Fruit fly (Drosophila melanogaster) whole organism, embryonic: ENCODE data around the gene CG7430.

ENCODE experiments used
- Antp ChIP-seq: fragments of 200-800 bp; sonication (Bioruptor generic); optimal IDR thresholded peaks from 3 replicates; lab custom pipeline; 2016; ENCODE audit warnings: missing biosample characterization, missing genetic modification characterization
- CG10267 ChIP-seq: fragments of 200-800 bp; sonication (Bioruptor generic); optimal IDR thresholded peaks from 2 replicates; lab custom pipeline; 2018; ENCODE audit warnings: missing biosample characterization, mild to moderate bottlenecking, missing genetic modification characterization, moderate library complexity
- CG11247 ChIP-seq: fragments of 200-800 bp; sonication (Bioruptor generic); IDR thresholded peaks from 2 replicates; pipeline ENCODE4 v1.3.6; 2022; ENCODE audit warnings: missing biosample characterization, missing genetic modification characterization
- CG12155 ChIP-seq: fragments of 200-800 bp; sonication (Bioruptor generic); optimal IDR thresholded peaks from 3 replicates; lab custom pipeline; 2016; ENCODE audit warnings: missing biosample characterization, missing genetic modification characterization
- CG13424 ChIP-seq: fragments of 200-800 bp; sonication (Bioruptor generic); optimal IDR thresholded peaks from 2 replicates; lab custom pipeline; 2019; ENCODE audit warnings: missing biosample characterization, mild to moderate bottlenecking, missing genetic modification characterization, moderate library complexity
- CG1602 ChIP-seq: fragments of 200-800 bp; sonication (Bioruptor generic); optimal IDR thresholded peaks from 3 replicates; lab custom pipeline; 2016; ENCODE audit warnings: missing biosample characterization, missing genetic modification characterization
- CG1603 ChIP-seq: fragments of 200-800 bp; sonication (Bioruptor generic); optimal IDR thresholded peaks from 2 replicates; lab custom pipeline; 2019; ENCODE audit warnings: missing biosample characterization, mild to moderate bottlenecking, missing genetic modification characterization, moderate library complexity
- CG18011 ChIP-seq: fragments of 200-800 bp; sonication (Bioruptor generic); optimal IDR thresholded peaks from 2 replicates; lab custom pipeline; 2017; ENCODE audit warnings: missing biosample characterization, missing genetic modification characterization, mild to moderate bottlenecking, moderate library complexity, missing genotype
- CG18476 ChIP-seq: fragments of 200-800 bp; sonication (Bioruptor generic); optimal IDR thresholded peaks from 2 replicates; lab custom pipeline; 2016; ENCODE audit warnings: missing biosample characterization, mild to moderate bottlenecking, missing genetic modification characterization
- CG2712 ChIP-seq: fragments of 200-800 bp; optimal IDR thresholded peaks from 3 replicates; lab custom pipeline; 2019; ENCODE audit warnings: missing biosample characterization, mild to moderate bottlenecking, missing genetic modification characterization, moderate library complexity
- CG31441 ChIP-seq: fragments of 200-800 bp; sonication (Bioruptor generic); IDR thresholded peaks from 2 replicates; pipeline ENCODE4 v1.3.6; 2022; ENCODE audit warnings: missing biosample characterization, missing genetic modification characterization
- CG32767 ChIP-seq: fragments of 200-800 bp; sonication (Bioruptor generic); IDR thresholded peaks from 2 replicates; pipeline ENCODE4 v1.3.6; 2022; ENCODE audit warnings: missing biosample characterization, missing genetic modification characterization
- CG3726 ChIP-seq: fragments of 200-800 bp; sonication (Bioruptor generic); IDR thresholded peaks from 3 replicates; pipeline ENCODE4, ENCODE4 v1.3.6; 2022; ENCODE audit warnings: missing biosample characterization, missing genetic modification characterization
- CG3847 ChIP-seq: fragments of 200-800 bp; sonication (Bioruptor generic); IDR thresholded peaks from 2 replicates; pipeline ENCODE4 v1.3.6; 2022; ENCODE audit warnings: missing biosample characterization, missing genetic modification characterization
- CG4282 ChIP-seq: fragments of 200-800 bp; sonication (Bioruptor generic); optimal IDR thresholded peaks from 2 replicates; lab custom pipeline; 2016; ENCODE audit warnings: missing biosample characterization, missing genetic modification characterization
- CG7839 ChIP-seq: fragments of 200-800 bp; sonication (Bioruptor generic); optimal IDR thresholded peaks from 3 replicates; lab custom pipeline; 2018; ENCODE audit warnings: missing biosample characterization, mild to moderate bottlenecking, missing genetic modification characterization, moderate library complexity
- CG8281 ChIP-seq: fragments of 200-800 bp; sonication (Bioruptor generic); optimal IDR thresholded peaks from 2 replicates; lab custom pipeline; 2018; ENCODE audit warnings: missing biosample characterization, mild to moderate bottlenecking, missing genetic modification characterization, moderate library complexity
- CG9215 ChIP-seq: fragments of 200-800 bp; sonication (Bioruptor generic); IDR thresholded peaks from 2 replicates; pipeline ENCODE4 v1.3.6; 2022; ENCODE audit warnings: missing biosample characterization, missing genetic modification characterization
- Dref ChIP-seq: fragments of 200-800 bp; sonication (Bioruptor generic); IDR thresholded peaks from 2 replicates; pipeline ENCODE4 v1.3.6; 2022; ENCODE audit warnings: missing biosample characterization, missing genetic modification characterization
- E2f1 ChIP-seq: fragments of 200-800 bp; sonication (Bioruptor generic); IDR thresholded peaks from 2 replicates; pipeline ENCODE4 v1.3.6; 2022; ENCODE audit warnings: missing biosample characterization, missing genetic modification characterization
- ERR ChIP-seq: fragments of 200-800 bp; sonication (Bioruptor generic); optimal IDR thresholded peaks from 2 replicates; lab custom pipeline; 2016; ENCODE audit warnings: missing biosample characterization, missing genetic modification characterization
- Gug ChIP-seq: fragments of 200-800 bp; sonication (Bioruptor generic); IDR thresholded peaks from 4 replicates; pipeline ENCODE4 v1.3.6; 2022; ENCODE audit warnings: missing biosample characterization, missing genetic modification characterization
- HmgD ChIP-seq: fragments of 200-800 bp; sonication (Bioruptor generic); optimal IDR thresholded peaks from 3 replicates; lab custom pipeline; 2016; ENCODE audit warnings: missing biosample characterization, missing genetic modification characterization
- Hr3 ChIP-seq: fragments of 200-800 bp; sonication (Bioruptor generic); optimal IDR thresholded peaks from 3 replicates; lab custom pipeline; 2016; ENCODE audit warnings: missing biosample characterization, missing genetic modification characterization
- Myb ChIP-seq: fragments of 200-800 bp; sonication (Bioruptor generic); optimal IDR thresholded peaks from 2 replicates; lab custom pipeline; 2016; ENCODE audit warnings: missing biosample characterization, missing genetic modification characterization
- Optix ChIP-seq: fragments of 200-800 bp; sonication (Bioruptor generic); IDR thresholded peaks from 3 replicates; pipeline ENCODE4 v1.3.6; 2022; ENCODE audit warnings: missing biosample characterization, missing genetic modification characterization
- Ptx1 ChIP-seq: fragments of 200-800 bp; sonication (Bioruptor generic); IDR thresholded peaks from 2 replicates; pipeline ENCODE4 v1.3.6; 2022; ENCODE audit warnings: missing biosample characterization, missing genetic modification characterization
- ash1 ChIP-seq: fragments of 200-800 bp; sonication (Bioruptor generic); optimal IDR thresholded peaks from 2 replicates; lab custom pipeline; 2018; ENCODE audit warnings: missing biosample characterization, mild to moderate bottlenecking, missing genetic modification characterization
- chif ChIP-seq, 2 experiments: fragments of 200-800 bp; sonication (Bioruptor generic); optimal IDR thresholded peaks; 3 replicates each; lab custom pipeline; 2016; ENCODE audit warnings: missing biosample characterization in 2 of 2, missing genetic modification characterization in 2 of 2
- corto ChIP-seq: fragments of 200-800 bp; sonication (Bioruptor generic); optimal IDR thresholded peaks from 2 replicates; lab custom pipeline; 2016; ENCODE audit warnings: missing biosample characterization, mild to moderate bottlenecking, missing genetic modification characterization, moderate library complexity
- crc ChIP-seq: fragments of 200-800 bp; sonication (Bioruptor generic); optimal IDR thresholded peaks from 2 replicates; lab custom pipeline; 2016; ENCODE audit warnings: missing biosample characterization, missing genetic modification characterization
- dan ChIP-seq: fragments of 200-800 bp; sonication (Bioruptor generic); IDR thresholded peaks from 2 replicates; pipeline ENCODE4 v1.3.6; 2022; ENCODE audit warnings: missing biosample characterization, missing genetic modification characterization
- eve ChIP-seq, 2 experiments: fragments of >200 bp; optimal IDR thresholded peaks; 2 replicates each; lab custom pipeline; 2017; ENCODE audit warnings: missing biosample characterization in 2 of 2, missing genetic modification characterization in 2 of 2
- eyg ChIP-seq: fragments of 200-800 bp; sonication (Bioruptor generic); optimal IDR thresholded peaks from 3 replicates; lab custom pipeline; 2016; ENCODE audit warnings: missing biosample characterization, missing genetic modification characterization
- fd64A ChIP-seq: fragments of 200-800 bp; sonication (Bioruptor generic); optimal IDR thresholded peaks from 3 replicates; lab custom pipeline; 2018; ENCODE audit warnings: missing biosample characterization, mild to moderate bottlenecking, missing genetic modification characterization
- ftz-f1 ChIP-seq: fragments of 200-800 bp; sonication (Bioruptor generic); optimal IDR thresholded peaks from 2 replicates; lab custom pipeline; 2016; ENCODE audit warnings: missing biosample characterization, missing genetic modification characterization
- gfzf ChIP-seq: fragments of 200-800 bp; sonication (Bioruptor generic); optimal IDR thresholded peaks from 2 replicates; lab custom pipeline; 2016; ENCODE audit warnings: missing biosample characterization, mild to moderate bottlenecking, missing genetic modification characterization, moderate library complexity
- ind ChIP-seq: fragments of 200-800 bp; sonication (Bioruptor generic); optimal IDR thresholded peaks from 3 replicates; lab custom pipeline; 2016; ENCODE audit warnings: missing biosample characterization, missing genetic modification characterization
- inv ChIP-seq: fragments of 200-800 bp; sonication (Bioruptor generic); IDR thresholded peaks from 2 replicates; pipeline ENCODE4 v1.3.6; 2022; ENCODE audit warnings: missing biosample characterization, missing genetic modification characterization; ENCODE audit not compliant: partially characterized antibody
- kay ChIP-seq: fragments of 200-800 bp; sonication (Bioruptor generic); optimal IDR thresholded peaks from 2 replicates; lab custom pipeline; 2016; ENCODE audit warnings: missing biosample characterization, missing genetic modification characterization
- lov ChIP-seq, 2 experiments: fragments of 200-800 bp in 1 of 2; fragments of >200 bp in 1 of 2; sonication (Bioruptor generic) in 1 of 2; IDR thresholded peaks in 1 of 2; optimal IDR thresholded peaks in 1 of 2; 2 replicates in 1 of 2; 3 replicates in 1 of 2; pipeline versions ENCODE4 v1.3.6 to Lab custom; 2017 to 2022; ENCODE audit warnings: missing biosample characterization in 1 of 2, missing genetic modification characterization in 1 of 2
- psq ChIP-seq: fragments of 200-800 bp; sonication (Bioruptor generic); optimal IDR thresholded peaks from 2 replicates; lab custom pipeline; 2017; ENCODE audit warnings: missing biosample characterization, missing genetic modification characterization
- salm ChIP-seq: fragments of 200-800 bp; sonication (Bioruptor generic); optimal IDR thresholded peaks from 2 replicates; lab custom pipeline; 2018; ENCODE audit warnings: missing biosample characterization, mild to moderate bottlenecking, missing genetic modification characterization
- schlank ChIP-seq: fragments of 200-800 bp; sonication (Bioruptor generic); optimal IDR thresholded peaks from 2 replicates; lab custom pipeline; 2018; ENCODE audit warnings: missing biosample characterization, mild to moderate bottlenecking, missing genetic modification characterization
- scrt ChIP-seq: fragments of 200-800 bp; sonication (Bioruptor generic); optimal IDR thresholded peaks from 2 replicates; lab custom pipeline; 2018; ENCODE audit warnings: missing biosample characterization, mild to moderate bottlenecking, missing genetic modification characterization, moderate library complexity
- sima ChIP-seq: fragments of 200-800 bp; sonication (Bioruptor generic); optimal IDR thresholded peaks from 2 replicates; lab custom pipeline; 2016; ENCODE audit warnings: missing biosample characterization, missing genetic modification characterization
- sug ChIP-seq: fragments of 200-800 bp; optimal IDR thresholded peaks from 2 replicates; lab custom pipeline; 2019; ENCODE audit warnings: missing biosample characterization, mild to moderate bottlenecking, missing genetic modification characterization, moderate library complexity
- toy ChIP-seq: fragments of 200-800 bp; sonication (Bioruptor generic); IDR thresholded peaks from 2 replicates; pipeline ENCODE4 v1.3.6; 2022; ENCODE audit warnings: missing biosample characterization, missing genetic modification characterization
- z ChIP-seq: fragments of 200-800 bp; sonication (Bioruptor generic); IDR thresholded peaks from 3 replicates; pipeline ENCODE4 v1.3.6; 2022; ENCODE audit warnings: missing biosample characterization, missing genetic modification characterization

Gene CG7430

dm6 chr3L:17856655-17857479, 10.2 kb downstream of the CG7430 start, which contains the start of gene CG5535 (continued):
- peak; percentile 42 for TF ChIP-seq CG18476 (GFP tag; lab: Kevin White, UChicago)
- TF ChIP-seq CG7839 (tag; lab: Kevin White, UChicago): peak; percentile 90
- TF ChIP-seq fd64A (GFP tag; lab: Kevin White, UChicago): no peak
- peak; percentile 43 for TF ChIP-seq scrt (GFP tag; lab: Kevin White, UChicago)
- peak; percentile 60 for TF ChIP-seq ind (GFP tag; lab: Kevin White, UChicago)
- no peak for TF ChIP-seq dan
- TF ChIP-seq z: no peak
- no peak; the same call in 1 of the 2 replicates for TF ChIP-seq toy (GFP tag; lab: Robert Waterston, UW)
- no peak for TF ChIP-seq ftz-f1 (GFP tag; lab: Kevin White, UChicago)
- TF ChIP-seq CG10267: peak; percentile 77
- TF ChIP-seq CG18011 (GFP tag; lab: Kevin White, UChicago): peak; percentile 61
- TF ChIP-seq inv (GFP tag; lab: Robert Waterston, UW): no peak
- peak; percentile 47 for TF ChIP-seq ERR
- TF ChIP-seq CG32767 (GFP tag; lab: Robert Waterston, UW): 0 out of 2 replicates have a peak, but pooled peaks have one; percentile 15
- peak; percentile 59 for TF ChIP-seq CG8281 (tag; lab: Kevin White, UChicago)
- TF ChIP-seq HmgD: no peak
- TF ChIP-seq chif (GFP tag; optimal IDR thresholded peaks at IDR 0.05; lab: Kevin White, UChicago): peak in 1 of 2 experiments; percentile 41
- TF ChIP-seq CG13424 (tag; lab: Kevin White, UChicago): peak; percentile 91
- TF ChIP-seq Gug (GFP tag; lab: Robert Waterston, UW): peak; percentile 82
- TF ChIP-seq sima (GFP tag; lab: Kevin White, UChicago): no peak
- TF ChIP-seq sug (tag; lab: Kevin White, UChicago): peak; percentile 71
- TF ChIP-seq CG4282 (GFP tag; lab: Kevin White, UChicago): no peak
- TF ChIP-seq Hr3: peak; percentile 85
- TF ChIP-seq CG9215 (GFP tag; lab: Robert Waterston, UW): peak; percentile 58
- TF ChIP-seq CG31441: peak; percentile 89
- TF ChIP-seq eve (GFP tag; optimal IDR thresholded peaks at IDR 0.05; lab: Kevin White, UChicago): no peak
- peak; percentile 24 for TF ChIP-seq CG11247 (GFP tag; lab: Robert Waterston, UW)
- peak; percentile 84 for TF ChIP-seq CG1603
- peak; percentile 65 for TF ChIP-seq schlank (tag; lab: Kevin White, UChicago)
- TF ChIP-seq salm (tag; lab: Kevin White, UChicago): peak; percentile 60
- TF ChIP-seq CG12155 (GFP tag; lab: Kevin White, UChicago): peak; percentile 61
- TF ChIP-seq ash1 (GFP tag; lab: Kevin White, UChicago): no peak
- TF ChIP-seq crc (GFP tag; lab: Kevin White, UChicago): peak; percentile 28
- TF ChIP-seq Myb: peak; percentile 24
- peak; percentile 60 for TF ChIP-seq Ptx1 (GFP tag; lab: Robert Waterston, UW)
- no peak for TF ChIP-seq corto (GFP tag; lab: Kevin White, UChicago)
- peak; percentile 70 for TF ChIP-seq CG1602 (GFP tag; lab: Kevin White, UChicago)
- TF ChIP-seq kay: peak; percentile 37
- TF ChIP-seq Optix: peak; percentile 28; the same call in 2 of the 3 replicates
- TF ChIP-seq psq (GFP tag; lab: Kevin White, UChicago): peak; percentile 36
- TF ChIP-seq lov (optimal IDR thresholded peaks at IDR 0.05; lab: Kevin White, UChicago): no peak
- peak; percentile 82; the same call in 2 of the 3 replicates for TF ChIP-seq lov (GFP tag; IDR thresholded peaks at IDR 0.05; lab: Robert Waterston, UW)
- no peak; the same call in 2 of the 3 replicates for TF ChIP-seq CG3726 (GFP tag; lab: Robert Waterston, UW)
- TF ChIP-seq E2f1 (GFP tag; lab: Robert Waterston, UW): peak; percentile 59
- TF ChIP-seq gfzf (GFP tag; lab: Kevin White, UChicago): no peak
- no peak for TF ChIP-seq Dref (GFP tag; lab: Robert Waterston, UW)
- TF ChIP-seq CG2712 (tag; lab: Kevin White, UChicago): peak; percentile 86
- TF ChIP-seq eyg (GFP tag; lab: Kevin White, UChicago): no peak
- peak; percentile 73 for TF ChIP-seq Antp (GFP tag; lab: Kevin White, UChicago)
- peak; percentile 51 for TF ChIP-seq CG3847 (GFP tag; lab: Robert Waterston, UW)
